Fruit fly (Drosophila melanogaster) whole organism, embryonic: Measurements from ENCODE around the gene CG34253.
A peak's percentile ranks its signal among the peaks of the same experiment; 100 is the strongest.

Experiments used
- Atf3 ChIP-seq: fragments of 200-800 bp; sonication (Bioruptor generic); optimal IDR thresholded peaks from 3 replicates; lab custom pipeline; 2016; ENCODE audit warnings: missing biosample characterization, missing genetic modification characterization
- Bteb2 ChIP-seq: fragments of 200-800 bp; sonication (Bioruptor generic); optimal IDR thresholded peaks from 2 replicates; lab custom pipeline; 2016; ENCODE audit warnings: missing biosample characterization, missing genetic modification characterization
- CG10274 ChIP-seq: fragments of 200-800 bp; sonication (Bioruptor generic); optimal IDR thresholded peaks from 3 replicates; lab custom pipeline; 2017; ENCODE audit warnings: missing biosample characterization, mild to moderate bottlenecking, missing genetic modification characterization
- CG10462 ChIP-seq: fragments of 200-800 bp; sonication (Bioruptor generic); optimal IDR thresholded peaks from 2 replicates; lab custom pipeline; 2016; ENCODE audit warnings: missing biosample characterization, missing genetic modification characterization
- CG12744 ChIP-seq: fragments of 200-800 bp; sonication (Bioruptor generic); optimal IDR thresholded peaks from 2 replicates; lab custom pipeline; 2016; ENCODE audit warnings: missing biosample characterization, missing genetic modification characterization
- CG12769 ChIP-seq: fragments of 200-800 bp; sonication (Bioruptor generic); optimal IDR thresholded peaks from 2 replicates; lab custom pipeline; 2019; ENCODE audit warnings: missing biosample characterization, mild to moderate bottlenecking, missing genetic modification characterization, moderate library complexity
- CG14441 ChIP-seq: fragments of 200-800 bp; sonication (Bioruptor generic); IDR thresholded peaks from 2 replicates; pipeline ENCODE4 v1.3.6; 2022; ENCODE audit warnings: missing biosample characterization, missing genetic modification characterization
- CG14965 ChIP-seq: fragments of 200-800 bp; sonication (Bioruptor generic); optimal IDR thresholded peaks from 2 replicates; lab custom pipeline; 2016; ENCODE audit warnings: missing biosample characterization, missing genetic modification characterization, borderline replicate concordance
- CG15073 ChIP-seq: fragments of 200-800 bp; sonication (Bioruptor generic); optimal IDR thresholded peaks from 2 replicates; lab custom pipeline; 2016; ENCODE audit warnings: missing biosample characterization, missing genetic modification characterization
- CG17829 ChIP-seq: fragments of 200-800 bp; optimal IDR thresholded peaks from 2 replicates; lab custom pipeline; 2019; ENCODE audit warnings: missing biosample characterization, mild to moderate bottlenecking, missing genetic modification characterization, moderate library complexity
- CG18619 ChIP-seq: fragments of 200-800 bp; sonication (Bioruptor generic); optimal IDR thresholded peaks from 3 replicates; lab custom pipeline; 2017; ENCODE audit warnings: missing biosample characterization, mild to moderate bottlenecking, missing genetic modification characterization
- CG2199 ChIP-seq: fragments of 200-800 bp; sonication (Bioruptor generic); IDR thresholded peaks from 3 replicates; pipeline ENCODE4 v1.3.6; 2022; ENCODE audit warnings: missing biosample characterization, missing genetic modification characterization
- CG2875 ChIP-seq: fragments of 200-800 bp; sonication (Bioruptor generic); optimal IDR thresholded peaks from 2 replicates; lab custom pipeline; 2017; ENCODE audit warnings: missing biosample characterization, mild to moderate bottlenecking, missing genetic modification characterization, missing genetic modification reagents
- CG3281 ChIP-seq: fragments of 200-800 bp; sonication (Bioruptor generic); optimal IDR thresholded peaks from 3 replicates; lab custom pipeline; 2017; ENCODE audit warnings: missing biosample characterization, mild to moderate bottlenecking, missing genetic modification characterization
- CG3726 ChIP-seq: fragments of 200-800 bp; sonication (Bioruptor generic); IDR thresholded peaks from 3 replicates; pipeline ENCODE4, ENCODE4 v1.3.6; 2022; ENCODE audit warnings: missing biosample characterization, missing genetic modification characterization
- CG6272 ChIP-seq: fragments of 200-800 bp; sonication (Bioruptor generic); IDR thresholded peaks from 2 replicates; pipeline ENCODE4 v1.3.6; 2022; ENCODE audit warnings: missing biosample characterization, missing genetic modification characterization
- CG7556 ChIP-seq: fragments of 200-800 bp; sonication (Bioruptor generic); optimal IDR thresholded peaks from 2 replicates; lab custom pipeline; 2017; ENCODE audit warnings: missing biosample characterization, mild to moderate bottlenecking, missing genetic modification characterization
- CG7963 ChIP-seq: fragments of 200-800 bp; sonication (Bioruptor generic); IDR thresholded peaks from 3 replicates; pipeline ENCODE4 v1.3.6; 2022; ENCODE audit warnings: missing biosample characterization, missing genetic modification characterization; ENCODE audit not compliant: partially characterized antibody
- CG9215 ChIP-seq: fragments of 200-800 bp; sonication (Bioruptor generic); IDR thresholded peaks from 2 replicates; pipeline ENCODE4 v1.3.6; 2022; ENCODE audit warnings: missing biosample characterization, missing genetic modification characterization
- CkIIα-i1 ChIP-seq: fragments of 200-800 bp; sonication (Bioruptor generic); IDR thresholded peaks from 2 replicates; pipeline ENCODE4 v1.3.6; 2022; ENCODE audit warnings: missing biosample characterization, missing genetic modification characterization
- Deaf1 ChIP-seq: fragments of 200-800 bp; optimal IDR thresholded peaks from 3 replicates; lab custom pipeline; 2019; ENCODE audit warnings: missing biosample characterization, mild to moderate bottlenecking, missing genetic modification characterization, moderate library complexity
- Ets97D ChIP-seq: fragments of 200-800 bp; sonication (Bioruptor generic); optimal IDR thresholded peaks from 3 replicates; lab custom pipeline; 2016; ENCODE audit warnings: missing biosample characterization, missing genetic modification characterization
- Fer1 ChIP-seq: fragments of 200-800 bp; sonication (Bioruptor generic); optimal IDR thresholded peaks from 2 replicates; lab custom pipeline; 2017; ENCODE audit warnings: missing biosample characterization, mild to moderate bottlenecking, missing genetic modification characterization
- Gug ChIP-seq: fragments of 200-800 bp; sonication (Bioruptor generic); IDR thresholded peaks from 4 replicates; pipeline ENCODE4 v1.3.6; 2022; ENCODE audit warnings: missing biosample characterization, missing genetic modification characterization
- H2.0 ChIP-seq: fragments of 200-800 bp; sonication (Bioruptor generic); IDR thresholded peaks from 2 replicates; pipeline ENCODE4 v1.3.6; 2022; ENCODE audit warnings: missing biosample characterization, missing genetic modification characterization
- HHEX ChIP-seq: fragments of 200-800 bp; sonication (Bioruptor generic); optimal IDR thresholded peaks from 3 replicates; lab custom pipeline; 2017; ENCODE audit warnings: missing biosample characterization, mild to moderate bottlenecking, missing genetic modification characterization, missing genetic modification reagents
- Hsf ChIP-seq: fragments of 200-800 bp; sonication (Bioruptor generic); optimal IDR thresholded peaks from 3 replicates; lab custom pipeline; 2016; ENCODE audit warnings: missing biosample characterization, missing genetic modification characterization
- Lpt ChIP-seq: fragments of >200 bp; optimal IDR thresholded peaks from 2 replicates; lab custom pipeline; 2018; ENCODE audit warnings: missing biosample characterization, missing genetic modification characterization
- Neu2 ChIP-seq: fragments of 200-800 bp; sonication (Bioruptor generic); optimal IDR thresholded peaks from 3 replicates; lab custom pipeline; 2016; ENCODE audit warnings: missing biosample characterization, missing genetic modification characterization, borderline replicate concordance
- Scr ChIP-seq: fragments of 200-800 bp; sonication (Bioruptor generic); IDR thresholded peaks from 2 replicates; pipeline ENCODE4 v1.3.6; 2022; ENCODE audit warnings: missing biosample characterization, missing genetic modification characterization; ENCODE audit not compliant: partially characterized antibody
- Xrp1 ChIP-seq: fragments of 200-800 bp; sonication (Bioruptor generic); IDR thresholded peaks from 2 replicates; pipeline ENCODE4 v1.3.6; 2022; ENCODE audit warnings: missing biosample characterization, missing genetic modification characterization
- bbx ChIP-seq: fragments of 200-800 bp; sonication (Bioruptor generic); IDR thresholded peaks from 2 replicates; pipeline ENCODE4 v1.3.6; 2022; ENCODE audit warnings: missing biosample characterization, missing genetic modification characterization; ENCODE audit not compliant: partially characterized antibody
- btn ChIP-seq: fragments of 200-800 bp; sonication (Bioruptor generic); optimal IDR thresholded peaks from 2 replicates; lab custom pipeline; 2016; ENCODE audit warnings: missing biosample characterization, missing genetic modification characterization
- esg ChIP-seq: fragments of 200-800 bp; sonication (Bioruptor generic); conservative IDR thresholded peaks from 2 replicates; pipeline ENCODE4 v1.3.6; 2022; ENCODE audit warnings: missing biosample characterization, missing genetic modification characterization
- fd102C ChIP-seq: fragments of 200-800 bp; sonication (Bioruptor generic); optimal IDR thresholded peaks from 2 replicates; lab custom pipeline; 2018; ENCODE audit warnings: missing biosample characterization, mild to moderate bottlenecking, missing genetic modification characterization, moderate library complexity
- hb ChIP-seq: fragments of 200-800 bp; sonication (Bioruptor generic); IDR thresholded peaks from 3 replicates; pipeline ENCODE4 v1.3.6; 2022; ENCODE audit warnings: missing biosample characterization, missing genetic modification characterization; ENCODE audit not compliant: partially characterized antibody
- maf-S ChIP-seq: fragments of 200-800 bp; sonication (Bioruptor generic); optimal IDR thresholded peaks from 2 replicates; lab custom pipeline; 2016; ENCODE audit warnings: missing biosample characterization, missing genetic modification characterization
- oc ChIP-seq: fragments of 200-800 bp; sonication (Bioruptor generic); optimal IDR thresholded peaks from 2 replicates; lab custom pipeline; 2018; ENCODE audit warnings: missing biosample characterization, mild to moderate bottlenecking, missing genetic modification characterization, moderate library complexity
- onecut ChIP-seq: fragments of 200-800 bp; sonication (Bioruptor generic); IDR thresholded peaks from 2 replicates; pipeline ENCODE4 v1.3.6; 2022; ENCODE audit warnings: missing biosample characterization, missing genetic modification characterization
- p53 ChIP-seq: fragments of 200-800 bp; sonication (Bioruptor generic); optimal IDR thresholded peaks from 2 replicates; lab custom pipeline; 2016; ENCODE audit warnings: missing biosample characterization, missing genetic modification characterization
- pb ChIP-seq: fragments of 200-800 bp; sonication (Bioruptor generic); optimal IDR thresholded peaks from 3 replicates; lab custom pipeline; 2016; ENCODE audit warnings: missing biosample characterization, missing genetic modification characterization
- psq ChIP-seq: fragments of 200-800 bp; sonication (Bioruptor generic); optimal IDR thresholded peaks from 2 replicates; lab custom pipeline; 2017; ENCODE audit warnings: missing biosample characterization, missing genetic modification characterization
- schlank ChIP-seq: fragments of 200-800 bp; sonication (Bioruptor generic); optimal IDR thresholded peaks from 2 replicates; lab custom pipeline; 2018; ENCODE audit warnings: missing biosample characterization, mild to moderate bottlenecking, missing genetic modification characterization
- sima ChIP-seq: fragments of 200-800 bp; sonication (Bioruptor generic); optimal IDR thresholded peaks from 2 replicates; lab custom pipeline; 2016; ENCODE audit warnings: missing biosample characterization, missing genetic modification characterization
- tin ChIP-seq: fragments of 200-800 bp; sonication (Bioruptor generic); optimal IDR thresholded peaks from 3 replicates; lab custom pipeline; 2016; ENCODE audit warnings: missing biosample characterization, missing genetic modification characterization
- tup ChIP-seq: fragments of 200-800 bp; sonication (Bioruptor generic); optimal IDR thresholded peaks from 2 replicates; lab custom pipeline; 2016; ENCODE audit warnings: missing biosample characterization, mild to moderate bottlenecking, missing genetic modification characterization, moderate library complexity
- unc-4 ChIP-seq: fragments of 200-800 bp; sonication (Bioruptor generic); IDR thresholded peaks from 2 replicates; pipeline ENCODE4 v1.3.6; 2022; ENCODE audit warnings: missing biosample characterization, missing genetic modification characterization; ENCODE audit not compliant: partially characterized antibody
- vfl ChIP-seq: fragments of 200-800 bp; sonication (Bioruptor generic); optimal IDR thresholded peaks from 2 replicates; lab custom pipeline; 2016; ENCODE audit warnings: missing biosample characterization, missing genetic modification characterization
- yki ChIP-seq: fragments of >200 bp; optimal IDR thresholded peaks from 3 replicates; lab custom pipeline; 2018
- z ChIP-seq: fragments of 200-800 bp; sonication (Bioruptor generic); IDR thresholded peaks from 3 replicates; pipeline ENCODE4 v1.3.6; 2022; ENCODE audit warnings: missing biosample characterization, missing genetic modification characterization

The CG34253 gene

dm6 chr3L:18114038-18114926, 27.2 kb upstream of the CG34253 start (continued):
- TF ChIP-seq Hsf (GFP tag; lab: Kevin White, UChicago) = peak; percentile 28
- TF ChIP-seq CG17829 (tag; lab: Kevin White, UChicago) = peak; percentile 13
- TF ChIP-seq bbx (GFP tag; lab: Robert Waterston, UW) = peak; percentile 27; the same call in 1 of the 2 replicates
- no peak for TF ChIP-seq CkIIα-i1
- TF ChIP-seq psq (GFP tag; lab: Kevin White, UChicago) = no peak
- TF ChIP-seq H2.0 = peak; percentile 52
- TF ChIP-seq Xrp1 (GFP tag; lab: Robert Waterston, UW) = peak; percentile 34; the same call in 1 of the 2 replicates
- no peak for TF ChIP-seq CG7963 (GFP tag; lab: Robert Waterston, UW)
- no peak for TF ChIP-seq Deaf1
- no peak for TF ChIP-seq Bteb2
- no peak for TF ChIP-seq tup (GFP tag; lab: Kevin White, UChicago)
- TF ChIP-seq fd102C (GFP tag; lab: Kevin White, UChicago) = no peak
- no peak for TF ChIP-seq Lpt (GFP tag; lab: Kevin White, UChicago)
- TF ChIP-seq HHEX (GFP tag; lab: Kevin White, UChicago) = peak; percentile 49
- peak; percentile 24 for TF ChIP-seq tin (GFP tag; lab: Kevin White, UChicago)
- TF ChIP-seq hb (GFP tag; lab: Robert Waterston, UW) = no peak
- TF ChIP-seq CG3281 (GFP tag; lab: Kevin White, UChicago) = peak; percentile 35
- peak; percentile 66 for TF ChIP-seq CG7556
- peak; percentile 0 for TF ChIP-seq maf-S (GFP tag; lab: Kevin White, UChicago)
- no peak for TF ChIP-seq schlank (tag; lab: Kevin White, UChicago)
- no peak for TF ChIP-seq z (GFP tag; lab: Robert Waterston, UW)
- TF ChIP-seq Scr (GFP tag; lab: Robert Waterston, UW) = peak; percentile 23; the same call in 1 of the 2 replicates
- peak; percentile 97 for TF ChIP-seq CG14965
- TF ChIP-seq CG14441 (GFP tag; lab: Robert Waterston, UW) = no peak
- TF ChIP-seq Fer1 (GFP tag; lab: Kevin White, UChicago) = no peak
- TF ChIP-seq Neu2 (GFP tag; lab: Kevin White, UChicago) = no peak
- TF ChIP-seq onecut (GFP tag; lab: Robert Waterston, UW) = peak; percentile 74
- peak; percentile 48 for TF ChIP-seq CG12769 (tag; lab: Kevin White, UChicago)
- no peak for TF ChIP-seq yki (lab: Kevin White, UChicago)
- peak; percentile 3 for TF ChIP-seq CG12744 (GFP tag; lab: Kevin White, UChicago)
- TF ChIP-seq CG3726 = no peak
- TF ChIP-seq CG2199 (GFP tag; lab: Robert Waterston, UW) = peak; percentile 83; the same call in 2 of the 3 replicates
- no peak for TF ChIP-seq CG2875 (GFP tag; lab: Kevin White, UChicago)
- no peak for TF ChIP-seq unc-4
- peak; percentile 30 for TF ChIP-seq p53 (GFP tag; lab: Kevin White, UChicago)
- TF ChIP-seq pb (GFP tag; lab: Kevin White, UChicago) = peak; percentile 59
- TF ChIP-seq sima (GFP tag; lab: Kevin White, UChicago) = no peak
- no peak for TF ChIP-seq Gug
- no peak for TF ChIP-seq esg (GFP tag; lab: Robert Waterston, UW)
- peak; percentile 0 for TF ChIP-seq CG10462 (GFP tag; lab: Kevin White, UChicago)
- TF ChIP-seq CG18619 (GFP tag; lab: Kevin White, UChicago) = peak; percentile 15
- TF ChIP-seq CG9215 = no peak
- TF ChIP-seq CG6272 (GFP tag; lab: Robert Waterston, UW) = no peak
- TF ChIP-seq CG15073 (GFP tag; lab: Kevin White, UChicago) = no peak
- no peak for TF ChIP-seq vfl (GFP tag; lab: Kevin White, UChicago)
- TF ChIP-seq Atf3 (GFP tag; lab: Kevin White, UChicago) = no peak
- peak; percentile 64 for TF ChIP-seq btn (GFP tag; lab: Kevin White, UChicago)
- no peak for TF ChIP-seq CG10274 (GFP tag; lab: Kevin White, UChicago)
- TF ChIP-seq Ets97D (GFP tag; lab: Kevin White, UChicago) = peak; percentile 13
- no peak for TF ChIP-seq oc (tag; lab: Kevin White, UChicago)
